Worm (Caenorhabditis elegans): Measurements from ENCODE around the gene C30A5.16.

DNA sequence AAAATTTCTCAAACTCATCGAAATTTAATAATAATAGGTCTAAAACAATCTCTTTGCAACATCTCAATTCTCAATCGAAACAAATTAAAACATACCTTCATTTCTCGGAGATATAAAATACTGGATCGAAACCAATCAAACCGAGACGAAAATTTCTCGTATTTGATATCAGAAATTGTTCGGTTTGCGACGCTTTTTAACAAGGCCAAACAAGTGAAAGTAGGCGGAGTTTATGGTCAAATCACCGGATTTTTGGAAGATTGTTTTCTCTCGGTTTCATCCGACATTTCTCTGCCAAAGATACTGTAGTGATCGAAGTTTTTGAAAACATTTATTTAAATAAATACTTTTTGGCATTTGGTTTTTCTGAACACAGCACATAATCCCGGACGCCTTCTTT lies 17.3 kb downstream of the C30A5.16 start, which contains the start of gene C02F5.14:
- no peak for TF ChIP-seq ZK546.5 (tag; optimal IDR thresholded peaks at IDR 0.05)
- no peak for TF ChIP-seq ama-1 (optimal IDR thresholded peaks at IDR 0.05)
- no peak for TF ChIP-seq nhr-12 (tag; optimal IDR thresholded peaks at IDR 0.05)
- no peak for TF ChIP-seq fos-1 (tag; optimal IDR thresholded peaks at IDR 0.05)
- TF ChIP-seq R02D3.7 (tag; optimal IDR thresholded peaks at IDR 0.05) = no peak
- TF ChIP-seq snpc-4 (tag; optimal IDR thresholded peaks at IDR 0.05) = no peak
- TF ChIP-seq nhr-237 (tag; optimal IDR thresholded peaks at IDR 0.05) = no peak
- TF ChIP-seq pqm-1 (tag; optimal IDR thresholded peaks at IDR 0.05) = no peak
- TF ChIP-seq elt-3 (tag; optimal IDR thresholded peaks at IDR 0.05) = no peak
- TF ChIP-seq ceh-82 (tag; optimal IDR thresholded peaks at IDR 0.05) = no peak
- TF ChIP-seq nfya-1 (tag; optimal IDR thresholded peaks at IDR 0.05; ENCODE audit: insufficient read depth) = no peak
- no peak for TF ChIP-seq unc-62 (GFP tag; optimal IDR thresholded peaks at IDR 0.05)

All from whole organism, L3 larva.